Fruit fly (Drosophila melanogaster) whole organism, adult: Measurements from ENCODE around the gene CG45002.

Experiments used
- CG11617 ChIP-seq: fragments of 200-800 bp; sonication (Bioruptor generic); optimal IDR thresholded peaks from 2 replicates; lab custom pipeline; 2017; ENCODE audit warnings: mild to moderate bottlenecking, missing biosample characterization, missing genetic modification reagents, missing genetic modification characterization
- CG12768 ChIP-seq: fragments of 200-800 bp; sonication (Bioruptor generic); optimal IDR thresholded peaks from 2 replicates; lab custom pipeline; 2017; ENCODE audit warnings: missing biosample characterization, missing genetic modification characterization, mild to moderate bottlenecking, moderate library complexity, missing genetic modification reagents
- CG14711 ChIP-seq: fragments of 200-800 bp; sonication (Bioruptor generic); optimal IDR thresholded peaks from 2 replicates; lab custom pipeline; 2018; ENCODE audit warnings: missing biosample characterization, mild to moderate bottlenecking, missing genetic modification characterization, moderate library complexity
- CG1620 ChIP-seq: fragments of 200-800 bp; sonication (Bioruptor generic); optimal IDR thresholded peaks from 2 replicates; lab custom pipeline; 2016; ENCODE audit warnings: missing biosample characterization, missing genetic modification characterization
- CG33017 ChIP-seq: fragments of 200-800 bp; sonication (Bioruptor generic); optimal IDR thresholded peaks from 2 replicates; lab custom pipeline; 2018; ENCODE audit warnings: missing biosample characterization, mild to moderate bottlenecking, missing genetic modification characterization, moderate library complexity
- CG5204 ChIP-seq: fragments of 200-800 bp; sonication (Bioruptor generic); optimal IDR thresholded peaks from 2 replicates; lab custom pipeline; 2016; ENCODE audit warnings: missing biosample characterization, missing genetic modification characterization
- CG7045 ChIP-seq: fragments of 200-800 bp; sonication (Bioruptor generic); optimal IDR thresholded peaks from 2 replicates; lab custom pipeline; 2017; ENCODE audit warnings: missing biosample characterization, mild to moderate bottlenecking, missing genetic modification characterization
- CG7101 ChIP-seq: fragments of 200-800 bp; sonication (Bioruptor generic); optimal IDR thresholded peaks from 2 replicates; lab custom pipeline; 2018; ENCODE audit warnings: missing biosample characterization, mild to moderate bottlenecking, missing genetic modification characterization, moderate library complexity
- Clk ChIP-seq: fragments of 200-800 bp; sonication (Bioruptor generic); optimal IDR thresholded peaks from 2 replicates; lab custom pipeline; 2017; ENCODE audit warnings: missing biosample characterization, missing genetic modification characterization
- Crg-1 ChIP-seq: fragments of 200-800 bp; sonication (Bioruptor generic); optimal IDR thresholded peaks from 2 replicates; lab custom pipeline; 2016; ENCODE audit warnings: missing biosample characterization, missing genetic modification characterization
- Hr96 ChIP-seq: fragments of 200-800 bp; sonication (Bioruptor generic); optimal IDR thresholded peaks from 2 replicates; lab custom pipeline; 2016; ENCODE audit warnings: missing biosample characterization, missing genetic modification characterization
- Mnt ChIP-seq: fragments of 200-800 bp; sonication (Bioruptor generic); optimal IDR thresholded peaks from 2 replicates; lab custom pipeline; 2016; ENCODE audit warnings: missing biosample characterization, mild to moderate bottlenecking, missing genetic modification characterization
- bab1 ChIP-seq: fragments of 200-800 bp; sonication (Bioruptor generic); optimal IDR thresholded peaks from 3 replicates; lab custom pipeline; 2019; ENCODE audit warnings: missing biosample characterization, mild to moderate bottlenecking, missing genetic modification characterization, moderate library complexity
- cic ChIP-seq: fragments of 200-800 bp; sonication (Bioruptor generic); optimal IDR thresholded peaks from 2 replicates; lab custom pipeline; 2017; ENCODE audit warnings: missing biosample characterization, mild to moderate bottlenecking, missing genetic modification characterization, moderate library complexity
- cnc ChIP-seq, 2 experiments: fragments of >200 bp; optimal IDR thresholded peaks; 2 replicates each; lab custom pipeline; 2017
- kay ChIP-seq: fragments of 200-800 bp; sonication (Bioruptor generic); peaks from one replicate; lab custom pipeline; 2016; ENCODE audit warnings: missing biosample characterization, missing genetic modification characterization, borderline replicate concordance
- ovo ChIP-seq: fragments of 200-800 bp; sonication (Bioruptor generic); optimal IDR thresholded peaks from 2 replicates; lab custom pipeline; 2016; ENCODE audit warnings: missing biosample characterization, missing genetic modification characterization
- pad ChIP-seq: fragments of 200-800 bp; sonication (Bioruptor generic); optimal IDR thresholded peaks from 3 replicates; lab custom pipeline; 2017; ENCODE audit warnings: missing biosample characterization, missing genetic modification characterization, mild to moderate bottlenecking, moderate library complexity, missing genetic modification reagents
- tj ChIP-seq: fragments of 200-800 bp; sonication (Bioruptor generic); optimal IDR thresholded peaks from 3 replicates; lab custom pipeline; 2017; ENCODE audit warnings: missing biosample characterization, mild to moderate bottlenecking, missing genetic modification characterization, moderate library complexity
- toe ChIP-seq: fragments of 200-800 bp; sonication (Bioruptor generic); optimal IDR thresholded peaks from 2 replicates; lab custom pipeline; 2016; ENCODE audit warnings: missing biosample characterization, missing genetic modification characterization

The CG45002 gene

dm6 chrX:17021435-17021834 lies 45.1 kb downstream of the CG45002 start:
- no peak for TF ChIP-seq Clk
- no peak for TF ChIP-seq CG14711 (tag; lab: Kevin White, UChicago)
- peak; percentile 11 for TF ChIP-seq CG5204 (GFP tag; lab: Kevin White, UChicago)

DNA sequence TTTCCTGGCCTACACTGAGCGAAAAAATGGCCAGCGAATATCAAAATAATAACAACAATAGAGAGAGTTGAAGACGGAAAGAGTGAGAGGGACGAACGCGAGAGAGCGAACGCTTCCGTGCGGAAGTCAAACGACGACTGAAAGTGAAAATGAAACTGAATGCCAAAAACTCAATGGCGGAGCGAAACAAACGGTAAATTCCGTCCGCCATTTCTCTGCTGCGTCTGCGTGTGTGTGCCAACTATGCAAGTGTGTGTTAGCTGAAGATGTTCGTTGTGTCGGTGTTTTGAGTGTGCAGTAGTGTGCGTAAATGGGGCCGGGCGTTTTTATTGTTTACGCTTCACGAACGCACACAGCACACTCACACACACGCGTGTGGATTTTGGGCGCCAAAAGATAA lies 79.6 kb downstream of the CG45002 start:
- TF ChIP-seq CG33017 (tag; lab: Kevin White, UChicago) (no peak), Crg-1 (GFP tag; lab: Kevin White, UChicago) (no peak), kay (no peak), CG1620 (GFP tag; lab: Kevin White, UChicago) (no peak), cic (GFP tag; lab: Kevin White, UChicago) (no peak), Hr96 (no peak), cnc (optimal IDR thresholded peaks at IDR 0.05; lab: Kevin White, UChicago) (no peak), CG12768 (GFP tag; lab: Kevin White, UChicago) (no peak), bab1 (no peak), CG5204 (GFP tag; lab: Kevin White, UChicago) (no peak), Clk (no peak), pad (GFP tag; lab: Kevin White, UChicago) (no peak), tj (GFP tag; lab: Kevin White, UChicago) (no peak), CG11617 (GFP tag; lab: Kevin White, UChicago) (no peak), CG14711 (tag; lab: Kevin White, UChicago) (no peak), toe (GFP tag; lab: Kevin White, UChicago) (no peak)

DNA sequence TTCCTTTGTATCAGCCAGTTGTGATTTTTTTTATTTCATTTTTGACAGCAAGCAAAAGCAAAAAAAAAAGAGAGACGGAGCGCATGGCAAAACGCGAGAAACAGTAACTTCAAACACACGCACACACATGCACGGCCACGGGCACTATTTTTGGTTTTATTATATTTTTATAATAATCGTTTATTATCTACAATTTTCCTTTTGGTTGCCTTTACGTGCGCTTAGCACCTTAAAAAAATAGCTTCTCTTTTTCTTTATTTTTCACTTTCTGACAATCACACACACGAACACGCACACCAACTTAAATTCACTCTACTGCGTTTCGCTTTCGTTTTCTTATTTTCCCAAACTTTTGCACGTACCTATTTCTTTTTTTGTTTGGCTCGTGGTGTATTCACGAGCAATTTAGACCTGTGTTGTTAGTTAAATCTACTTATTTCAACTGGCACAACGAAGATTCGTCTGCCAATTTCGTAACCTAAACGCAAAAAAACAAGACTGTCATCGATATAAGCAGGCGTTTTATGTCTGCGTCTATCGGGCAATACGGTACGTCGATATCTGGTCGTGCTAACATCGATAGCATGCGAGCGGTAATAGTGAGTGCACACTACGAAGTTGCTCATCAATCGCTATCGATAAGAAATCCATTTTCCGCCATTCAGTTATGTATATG lies 98.2 kb downstream of the CG45002 start, which contains the start of gene Ubr1:
Gene Ubr1, minus strand, starts transcription at position 532 of the 676 bp plus-strand sequence.
- TF ChIP-seq cnc (optimal IDR thresholded peaks at IDR 0.05; lab: Kevin White, UChicago) (no peak), CG12768 (GFP tag; lab: Kevin White, UChicago) (peak; percentile 58), CG14711 (tag; lab: Kevin White, UChicago) (peak; percentile 2), pad (GFP tag; lab: Kevin White, UChicago) (no peak), CG33017 (tag; lab: Kevin White, UChicago) (no peak), cic (GFP tag; lab: Kevin White, UChicago) (peak; percentile 49), Hr96 (no peak), CG1620 (GFP tag; lab: Kevin White, UChicago) (no peak), CG7045 (GFP tag; lab: Kevin White, UChicago) (no peak), toe (GFP tag; lab: Kevin White, UChicago) (no peak), tj (GFP tag; lab: Kevin White, UChicago) (peak; percentile 55), kay (peak; percentile 77), CG11617 (GFP tag; lab: Kevin White, UChicago) (peak; percentile 49), CG5204 (GFP tag; lab: Kevin White, UChicago) (no peak), Clk (no peak), Mnt (GFP tag; lab: Kevin White, UChicago) (peak; percentile 55), Crg-1 (GFP tag; lab: Kevin White, UChicago) (no peak), CG7101 (tag; lab: Kevin White, UChicago) (peak; percentile 33), bab1 (peak; percentile 46), ovo (no peak)

DNA sequence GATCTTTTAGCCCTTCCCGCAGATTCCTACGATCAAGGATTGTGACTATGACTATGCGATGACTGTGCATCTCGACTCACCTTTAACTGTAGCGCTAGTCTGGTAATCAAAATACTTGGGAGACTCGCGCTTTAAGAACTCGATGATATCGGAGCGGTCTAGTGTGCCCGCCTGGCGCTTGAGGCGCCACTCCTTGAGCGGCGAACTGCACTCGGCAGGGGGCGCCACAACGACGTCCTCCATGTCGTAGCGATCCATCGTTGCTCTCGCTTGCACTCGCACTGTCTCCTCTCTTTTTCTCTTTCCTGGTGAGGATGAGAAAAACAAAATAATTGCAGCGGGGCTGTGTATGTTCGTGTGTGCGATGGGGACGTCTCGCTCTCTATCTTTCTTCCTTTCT lies 99.1 kb downstream of the CG45002 start:
- peak; percentile 11 for TF ChIP-seq CG1620 (GFP tag; lab: Kevin White, UChicago)
- no peak for TF ChIP-seq CG12768 (GFP tag; lab: Kevin White, UChicago)
- no peak for TF ChIP-seq kay
- TF ChIP-seq toe (GFP tag; lab: Kevin White, UChicago): no peak
- no peak for TF ChIP-seq ovo
- no peak for TF ChIP-seq tj (GFP tag; lab: Kevin White, UChicago)
- no peak for TF ChIP-seq CG33017 (tag; lab: Kevin White, UChicago)
- TF ChIP-seq pad (GFP tag; lab: Kevin White, UChicago): peak; percentile 21
- TF ChIP-seq Mnt (GFP tag; lab: Kevin White, UChicago): no peak
- no peak for TF ChIP-seq cic (GFP tag; lab: Kevin White, UChicago)
- no peak for TF ChIP-seq CG11617 (GFP tag; lab: Kevin White, UChicago)

DNA sequence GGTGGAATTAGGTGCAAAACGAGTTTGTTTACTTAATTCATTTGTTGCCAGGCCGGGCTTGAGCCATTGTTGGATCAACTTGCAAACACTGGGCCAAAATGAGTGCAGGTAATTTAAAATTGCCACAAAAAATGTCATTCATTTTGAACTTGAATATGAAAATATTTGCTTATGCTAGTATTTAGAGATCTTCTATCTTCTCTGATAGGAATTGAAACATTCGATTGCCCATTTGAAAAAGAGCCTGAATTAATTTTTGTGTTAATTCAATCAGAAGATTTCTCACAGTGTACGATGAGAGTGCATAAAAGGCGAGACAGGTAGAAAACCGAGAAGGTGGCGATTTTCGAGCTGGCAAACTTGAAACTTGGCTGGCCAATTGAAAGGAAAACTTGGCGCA lies 100.0 kb downstream of the CG45002 start:
- no peak for TF ChIP-seq CG12768 (GFP tag; lab: Kevin White, UChicago)
- TF ChIP-seq Mnt (GFP tag; lab: Kevin White, UChicago): no peak
- peak; percentile 36 to 62 for TF ChIP-seq cnc (optimal IDR thresholded peaks at IDR 0.05; lab: Kevin White, UChicago)
- TF ChIP-seq pad (GFP tag; lab: Kevin White, UChicago): no peak
- TF ChIP-seq CG1620 (GFP tag; lab: Kevin White, UChicago): peak; percentile 8
- peak; percentile 54 for TF ChIP-seq bab1
- TF ChIP-seq CG11617 (GFP tag; lab: Kevin White, UChicago): peak; percentile 7
- no peak for TF ChIP-seq ovo
- peak; percentile 51 for TF ChIP-seq CG7101 (tag; lab: Kevin White, UChicago)
- TF ChIP-seq CG5204 (GFP tag; lab: Kevin White, UChicago): no peak
- TF ChIP-seq Clk: no peak
- peak; percentile 67 for TF ChIP-seq tj (GFP tag; lab: Kevin White, UChicago)
- TF ChIP-seq kay: peak; percentile 26
- TF ChIP-seq CG7045 (GFP tag; lab: Kevin White, UChicago): peak; percentile 32
- TF ChIP-seq cic (GFP tag; lab: Kevin White, UChicago): no peak
- peak; percentile 36 for TF ChIP-seq CG14711 (tag; lab: Kevin White, UChicago)
- TF ChIP-seq CG33017 (tag; lab: Kevin White, UChicago): peak; percentile 27
- TF ChIP-seq toe (GFP tag; lab: Kevin White, UChicago): no peak
- no peak for TF ChIP-seq Hr96
- no peak for TF ChIP-seq Crg-1 (GFP tag; lab: Kevin White, UChicago)
